Worm (Caenorhabditis elegans): ENCODE data around the gene srh-308.

DNA sequence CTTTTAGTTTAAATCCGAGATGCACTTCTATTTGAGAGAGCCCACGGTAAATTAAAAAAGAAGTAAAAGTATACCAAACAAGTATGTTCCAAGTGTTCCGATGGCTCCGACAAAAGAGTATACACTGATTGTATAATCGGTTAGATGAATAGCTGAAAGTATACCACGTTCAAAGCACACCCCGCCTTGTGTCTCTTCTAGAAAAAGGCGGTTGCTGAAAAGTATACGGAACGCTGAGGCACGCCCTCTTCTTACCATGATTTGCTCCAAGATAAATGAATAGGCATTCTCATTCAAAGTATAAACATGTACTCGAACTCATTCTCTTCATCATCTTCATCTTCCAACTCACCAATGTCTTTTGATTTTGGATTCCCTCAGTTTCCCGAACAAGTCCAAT lies 3.0 kb downstream of the srh-308 start, which contains the start of gene end-3:
- no peak for TF ChIP-seq nhr-76 (tag; optimal IDR thresholded peaks at IDR 0.05)
- TF ChIP-seq unc-62 (GFP tag; optimal IDR thresholded peaks at IDR 0.05), result no peak
- TF ChIP-seq nhr-28 (tag; optimal IDR thresholded peaks at IDR 0.05), result no peak
- TF ChIP-seq pha-4 (tag; optimal IDR thresholded peaks at IDR 0.05), result no peak
- TF ChIP-seq unc-39 (tag; optimal IDR thresholded peaks at IDR 0.05), result no peak
- TF ChIP-seq nhr-237 (tag; optimal IDR thresholded peaks at IDR 0.05), result no peak
